Worm (Caenorhabditis elegans): ENCODE results near the gene T08D2.5.
"Not testable (repeated sequence)": the region's sequence is repeated elsewhere in the genome, so short reads cannot be mapped to it uniquely, and the experiment has no call there.

ce11 chrX:209695-210094, 32.5 kb downstream of the T08D2.5 start, which contains the start of gene Y73B3B.3:
- not testable (repeated sequence) for TF ChIP-seq him-1, W03F9.2, dao-5 (tag; optimal IDR thresholded peaks at IDR 0.05)

All from whole organism, L4/young adult.